Worm (Caenorhabditis elegans): ENCODE measurements around the gene scpl-4.

scpl-4 gene

DNA sequence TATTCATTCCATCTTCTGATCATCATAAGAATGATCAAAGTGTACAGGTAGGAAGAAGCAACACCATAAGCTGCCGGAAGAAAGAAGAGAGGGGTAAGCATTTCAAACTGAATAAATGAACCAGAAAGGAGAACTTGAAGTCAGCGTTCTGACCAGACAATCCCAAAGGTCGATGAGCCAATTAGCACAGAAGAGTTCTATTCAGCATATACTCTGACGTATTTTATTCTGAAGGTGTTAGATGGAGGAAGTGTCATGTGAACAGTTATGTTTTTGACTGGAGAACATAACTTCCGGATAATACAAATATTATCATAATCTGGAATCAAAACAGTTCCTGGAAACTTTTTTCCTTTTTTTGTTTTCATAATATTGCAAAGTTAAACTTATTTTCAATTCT, 10.2 kb upstream of the scpl-4 start, which contains the start of gene srg-32:
TSS of gene srg-32 (minus strand) at position 101 of the 400 bp plus-strand sequence.
- TF ChIP-seq C17E4.6 (GFP tag; IDR thresholded peaks at IDR 0.05) (no peak), repo-1 (tag; optimal IDR thresholded peaks at IDR 0.05) (no peak), attf-6 (GFP tag; IDR thresholded peaks at IDR 0.05) (no peak), zim-3 (tag; optimal IDR thresholded peaks at IDR 0.05) (no peak), let-526 (GFP tag; IDR thresholded peaks at IDR 0.05) (no peak), ceh-27 (GFP tag; optimal IDR thresholded peaks at IDR 0.05) (no peak), D2030.7 (GFP tag; IDR thresholded peaks at IDR 0.05) (no peak), zfh-2 (GFP tag; conservative IDR thresholded peaks at IDR 0.05) (no peak), hmg-20 (GFP tag; IDR thresholded peaks at IDR 0.05) (no peak)

DNA sequence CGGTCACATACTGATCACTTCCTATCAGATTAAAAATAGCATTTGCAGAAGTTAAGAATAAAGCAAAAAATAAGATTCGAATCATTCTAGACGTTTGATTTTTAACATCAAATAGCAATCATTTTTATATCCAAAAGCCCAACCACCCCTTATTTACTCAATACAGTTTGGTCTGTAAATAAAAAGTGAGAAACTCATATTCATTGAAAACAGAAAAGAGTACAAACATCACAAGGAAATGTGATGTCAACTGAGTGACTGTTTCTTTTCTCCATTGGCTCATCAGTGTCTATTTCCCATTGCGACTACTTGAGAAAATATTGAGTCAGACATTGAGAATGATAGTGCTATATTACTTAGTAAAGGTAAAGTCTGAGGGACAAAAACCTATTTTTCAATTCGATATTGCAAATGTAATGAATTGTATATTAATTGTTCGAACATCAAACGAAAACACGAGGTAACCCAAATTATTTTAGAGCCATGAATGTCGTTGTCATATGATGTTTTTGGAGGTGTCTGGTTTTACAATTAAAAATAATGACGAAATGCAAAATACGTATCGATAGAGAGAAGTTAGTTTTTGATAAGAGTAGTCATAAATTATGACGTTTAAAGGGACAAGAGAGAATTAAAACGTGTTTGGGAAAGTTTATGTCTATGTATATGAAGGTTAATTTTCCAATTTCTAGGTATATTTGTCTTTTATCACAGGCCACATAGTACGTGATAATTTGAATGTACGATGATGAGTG, 9.0 kb upstream of the scpl-4 start, which contains the start of gene ttr-23:
TSS of gene ttr-23 (minus strand) at position 87 of the 755 bp plus-strand sequence.
- TF ChIP-seq unc-62 (GFP tag; optimal IDR thresholded peaks at IDR 0.05) (peak; percentile 91), nhr-80 (tag; optimal IDR thresholded peaks at IDR 0.05) (peak; percentile 50), him-1 (tag; optimal IDR thresholded peaks at IDR 0.05) (no peak)

DNA sequence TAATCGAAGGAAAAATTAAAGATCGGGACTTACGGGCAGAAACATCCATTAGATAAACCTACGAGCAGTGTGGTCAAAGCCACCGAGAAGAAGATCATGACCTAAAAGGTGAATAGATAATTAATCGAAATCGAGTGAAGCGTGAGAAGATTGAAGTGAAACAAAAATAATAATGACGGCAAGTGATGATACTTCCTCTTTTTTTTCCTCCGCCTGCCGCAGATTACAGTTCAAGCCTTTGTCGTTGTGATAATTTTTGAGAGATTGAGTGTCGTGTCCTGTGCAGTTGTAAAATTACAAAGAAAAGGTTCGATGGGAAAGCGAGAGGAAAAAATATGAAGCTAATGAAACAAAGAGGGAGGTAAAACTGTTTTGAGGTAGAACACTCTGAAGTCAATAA, 6.4 kb upstream of the scpl-4 start, which contains the start of gene T21C9.9:
TSS of gene T21C9.9 (minus strand) at position 101 of the 400 bp plus-strand sequence.
- TF ChIP-seq zfh-2 (GFP tag; conservative IDR thresholded peaks at IDR 0.05), result no peak
- TF ChIP-seq F37B4.10 (GFP tag; IDR thresholded peaks at IDR 0.05), result 0 out of 2 replicates have a peak, but pooled peaks have one; percentile 13

DNA sequence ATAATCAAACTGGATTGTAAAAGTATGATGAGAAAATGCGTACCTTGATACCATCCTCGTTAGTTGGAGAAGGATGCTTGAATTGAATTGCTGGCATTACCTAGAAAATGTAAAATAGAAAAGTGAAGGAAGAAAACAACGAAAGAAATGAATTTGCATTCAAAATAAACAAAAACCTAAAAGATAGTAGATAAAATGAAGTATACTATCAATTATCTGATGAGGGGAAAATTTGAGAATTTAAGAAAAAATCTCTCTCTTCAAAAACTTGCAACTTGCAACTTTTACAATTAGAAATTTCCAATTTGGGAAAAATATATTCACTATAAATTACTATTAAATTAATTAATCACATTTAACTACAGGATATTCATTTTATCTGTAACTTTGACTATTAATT, 4.1 kb upstream of the scpl-4 start, which contains the start of gene T21C9.11:
TSS of gene T21C9.11 (minus strand) at position 101 of the 400 bp plus-strand sequence.
- TF ChIP-seq ZK185.1 (tag; optimal IDR thresholded peaks at IDR 0.05; ENCODE audit: poor library complexity, severe bottlenecking) (no peak), F39B2.1 (GFP tag; IDR thresholded peaks at IDR 0.05) (no peak), nhr-120 (GFP tag; IDR thresholded peaks at IDR 0.05) (no peak), athp-1 (tag; optimal IDR thresholded peaks at IDR 0.05) (no peak)

- TF ChIP-seq bed-2 (GFP tag; IDR thresholded peaks at IDR 0.05), result no peak
- peak; percentile 10 for TF ChIP-seq xnd-1 (tag; optimal IDR thresholded peaks at IDR 0.05)
- peak; percentile 55 for TF ChIP-seq efl-1 (GFP tag; optimal IDR thresholded peaks at IDR 0.05)
- peak; percentile 45 for TF ChIP-seq lsl-1 (GFP tag; optimal IDR thresholded peaks at IDR 0.05)
- peak; percentile 60; the same call in 1 of the 2 replicates for TF ChIP-seq madf-6 (GFP tag; IDR thresholded peaks at IDR 0.05)
Measured at ce11 chrV:10597234-10597633, 1.7 kb upstream of the scpl-4 start, which contains the start of gene T21C9.13. TSS of gene T21C9.13 (plus strand) at chrV:10597266.

- TF ChIP-seq hmg-1.2 (GFP tag; IDR thresholded peaks at IDR 0.05) (peak; percentile 56; the same call in 1 of the 2 replicates), zim-3 (tag; optimal IDR thresholded peaks at IDR 0.05) (no peak), Y79H2A.3 (GFP tag; conservative IDR thresholded peaks at IDR 0.05) (no peak), lsy-27 (tag; optimal IDR thresholded peaks at IDR 0.05; ENCODE audit: borderline replicate concordance, insufficient read depth) (no peak)
Measured at ce11 chrV:10602051-10602937, 3.4 kb downstream of the scpl-4 start, which contains the start of gene H27A22.1. TSS of gene H27A22.1 (plus strand) at chrV:10602555.
